Worm (Caenorhabditis elegans): ENCODE results near the gene T07G12.2.

The T07G12.2 gene

DNA sequence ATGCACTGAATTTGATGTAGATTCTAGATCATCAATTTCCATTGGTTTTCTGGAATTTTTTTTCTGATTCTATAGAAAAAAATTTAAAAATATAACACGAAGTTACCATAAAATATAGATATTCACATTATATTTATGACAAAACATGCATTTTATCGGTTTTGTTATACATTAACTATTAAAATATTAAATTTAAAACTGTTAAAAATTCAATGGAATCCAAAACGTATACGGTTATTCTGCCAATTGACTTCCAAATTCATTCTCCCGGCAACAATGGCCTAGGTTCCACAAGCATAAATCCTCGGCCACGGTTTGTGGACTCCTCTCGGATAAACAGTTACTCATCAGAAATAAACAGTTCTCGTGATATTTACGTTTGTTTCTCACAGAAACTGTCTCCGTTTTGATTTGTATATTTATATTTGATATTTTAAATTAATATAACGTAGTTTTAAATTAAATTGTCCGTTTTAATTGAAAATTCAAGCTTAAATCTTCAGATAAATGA lies 46.8 kb upstream of the T07G12.2 start, which contains the start of the genes F01D4.5 and ced-5 (continued):
- peak; percentile 94 for TF ChIP-seq ZK337.2 (GFP tag; IDR thresholded peaks at IDR 0.05)
- TF ChIP-seq spr-1 (tag; optimal IDR thresholded peaks at IDR 0.05), result peak; percentile 35
- 0 out of 2 replicates have a peak, but pooled peaks have one; percentile 59 for TF ChIP-seq snpc-1.2 (GFP tag; IDR thresholded peaks at IDR 0.05)
- no peak for TF ChIP-seq saeg-2 (GFP tag; IDR thresholded peaks at IDR 0.05)
- peak; percentile 32 for TF ChIP-seq nhr-48 (tag; optimal IDR thresholded peaks at IDR 0.05)
- TF ChIP-seq ctbp-1 (GFP tag; IDR thresholded peaks at IDR 0.05), result no peak
- no peak for TF ChIP-seq madf-5 (GFP tag; IDR thresholded peaks at IDR 0.05)
- no peak for TF ChIP-seq ceh-62 (tag; optimal IDR thresholded peaks at IDR 0.05)
- TF ChIP-seq F26F4.8 (GFP tag; conservative IDR thresholded peaks at IDR 0.05), result no peak
- peak; percentile 55 for TF ChIP-seq rbr-2 (tag; optimal IDR thresholded peaks at IDR 0.05)
- 0 out of 2 replicates have a peak, but pooled peaks have one; percentile 33 for TF ChIP-seq daf-19 (GFP tag; conservative IDR thresholded peaks at IDR 0.05)
- peak; percentile 36 for TF ChIP-seq nhr-28 (tag; optimal IDR thresholded peaks at IDR 0.05)
- peak; percentile 71 for TF ChIP-seq mep-1 (tag; optimal IDR thresholded peaks at IDR 0.05)
- no peak for TF ChIP-seq unc-39 (tag; optimal IDR thresholded peaks at IDR 0.05)
- no peak for TF ChIP-seq gei-8 (GFP tag; optimal IDR thresholded peaks at IDR 0.05)
- peak; percentile 91 for TF ChIP-seq dmd-9 (GFP tag; IDR thresholded peaks at IDR 0.05)
- TF ChIP-seq nhr-102 (tag; optimal IDR thresholded peaks at IDR 0.05), result peak; percentile 73
- no peak for TF ChIP-seq set-16 (GFP tag; IDR thresholded peaks at IDR 0.05)
- no peak for TF ChIP-seq lin-1 (GFP tag; IDR thresholded peaks at IDR 0.05)
- TF ChIP-seq nhr-237 (tag; optimal IDR thresholded peaks at IDR 0.05), result no peak
- TF ChIP-seq dmd-8 (GFP tag; IDR thresholded peaks at IDR 0.05), result no peak
- no peak for TF ChIP-seq lim-7 (GFP tag; IDR thresholded peaks at IDR 0.05)
- no peak for TF ChIP-seq aly-2 (tag; optimal IDR thresholded peaks at IDR 0.05)
- TF ChIP-seq attf-4 (tag; optimal IDR thresholded peaks at IDR 0.05), result no peak
- TF ChIP-seq hlh-30 (tag; optimal IDR thresholded peaks at IDR 0.05; ENCODE audit: insufficient read depth), result peak; percentile 66
- no peak for TF ChIP-seq zfp-2 (tag; optimal IDR thresholded peaks at IDR 0.05)
- TF ChIP-seq D1046.2 (GFP tag; IDR thresholded peaks at IDR 0.05), result no peak
- no peak for TF ChIP-seq nhr-41 (GFP tag; IDR thresholded peaks at IDR 0.05)
- TF ChIP-seq snpc-4 (tag; optimal IDR thresholded peaks at IDR 0.05), result no peak
- TF ChIP-seq mdl-1 (tag; optimal IDR thresholded peaks at IDR 0.05), result no peak
- no peak for TF ChIP-seq nhr-42 (GFP tag; IDR thresholded peaks at IDR 0.05)
- TF ChIP-seq nhr-11 (tag; optimal IDR thresholded peaks at IDR 0.05), result no peak
- peak in 1 of 2 experiments; percentile 89 for TF ChIP-seq lsy-2 (tag; optimal IDR thresholded peaks at IDR 0.05)
- TF ChIP-seq lin-15B (tag; optimal IDR thresholded peaks at IDR 0.05), result no peak
- no peak for TF ChIP-seq R02D3.7 (tag; optimal IDR thresholded peaks at IDR 0.05)
- no peak for TF ChIP-seq cey-2 (tag; optimal IDR thresholded peaks at IDR 0.05; ENCODE audit: borderline replicate concordance, insufficient read depth)
- TF ChIP-seq nhr-6 (tag; optimal IDR thresholded peaks at IDR 0.05), result peak; percentile 88
- no peak for TF ChIP-seq lin-39 (tag; optimal IDR thresholded peaks at IDR 0.05)
- TF ChIP-seq ceh-82 (tag; optimal IDR thresholded peaks at IDR 0.05), result no peak
- TF ChIP-seq lin-13 (GFP tag; optimal IDR thresholded peaks at IDR 0.05), result no peak
- no peak for TF ChIP-seq ZK546.5 (tag; optimal IDR thresholded peaks at IDR 0.05)
- TF ChIP-seq mxl-2 (GFP tag; conservative IDR thresholded peaks at IDR 0.05), result no peak
- peak; percentile 28 for TF ChIP-seq F37D6.2 (tag; optimal IDR thresholded peaks at IDR 0.05)
- TF ChIP-seq arid-1 (GFP tag; conservative IDR thresholded peaks at IDR 0.05), result no peak
- peak; percentile 73 for TF ChIP-seq T20F7.1 (GFP tag; optimal IDR thresholded peaks at IDR 0.05)
- TF ChIP-seq dpl-1 (GFP tag; optimal IDR thresholded peaks at IDR 0.05), result peak; percentile 85
- peak; percentile 89 for TF ChIP-seq dve-1 (tag; optimal IDR thresholded peaks at IDR 0.05; ENCODE audit: insufficient read depth)
- peak; percentile 70 for TF ChIP-seq tra-1 (GFP tag; IDR thresholded peaks at IDR 0.05)
- TF ChIP-seq F49E8.2 (tag; optimal IDR thresholded peaks at IDR 0.05; ENCODE audit: borderline replicate concordance), result peak; percentile 71
- peak; percentile 90 for TF ChIP-seq duxl-1 (tag; optimal IDR thresholded peaks at IDR 0.05; ENCODE audit: poor library complexity)
